Fruit fly (Drosophila melanogaster) whole organism, adult: Measurements from ENCODE around the gene mIF2.

Experiments used
- CG11617 ChIP-seq: fragments of 200-800 bp; sonication (Bioruptor generic); optimal IDR thresholded peaks from 2 replicates; lab custom pipeline; 2017; ENCODE audit warnings: mild to moderate bottlenecking, missing biosample characterization, missing genetic modification reagents, missing genetic modification characterization
- CG12768 ChIP-seq: fragments of 200-800 bp; sonication (Bioruptor generic); optimal IDR thresholded peaks from 2 replicates; lab custom pipeline; 2017; ENCODE audit warnings: missing biosample characterization, missing genetic modification characterization, mild to moderate bottlenecking, moderate library complexity, missing genetic modification reagents
- CG14711 ChIP-seq: fragments of 200-800 bp; sonication (Bioruptor generic); optimal IDR thresholded peaks from 2 replicates; lab custom pipeline; 2018; ENCODE audit warnings: missing biosample characterization, mild to moderate bottlenecking, missing genetic modification characterization, moderate library complexity
- CG1620 ChIP-seq: fragments of 200-800 bp; sonication (Bioruptor generic); optimal IDR thresholded peaks from 2 replicates; lab custom pipeline; 2016; ENCODE audit warnings: missing biosample characterization, missing genetic modification characterization
- CG33017 ChIP-seq: fragments of 200-800 bp; sonication (Bioruptor generic); optimal IDR thresholded peaks from 2 replicates; lab custom pipeline; 2018; ENCODE audit warnings: missing biosample characterization, mild to moderate bottlenecking, missing genetic modification characterization, moderate library complexity
- CG5204 ChIP-seq: fragments of 200-800 bp; sonication (Bioruptor generic); optimal IDR thresholded peaks from 2 replicates; lab custom pipeline; 2016; ENCODE audit warnings: missing biosample characterization, missing genetic modification characterization
- CG7045 ChIP-seq: fragments of 200-800 bp; sonication (Bioruptor generic); optimal IDR thresholded peaks from 2 replicates; lab custom pipeline; 2017; ENCODE audit warnings: missing biosample characterization, mild to moderate bottlenecking, missing genetic modification characterization
- CG7101 ChIP-seq: fragments of 200-800 bp; sonication (Bioruptor generic); optimal IDR thresholded peaks from 2 replicates; lab custom pipeline; 2018; ENCODE audit warnings: missing biosample characterization, mild to moderate bottlenecking, missing genetic modification characterization, moderate library complexity
- Clk ChIP-seq: fragments of 200-800 bp; sonication (Bioruptor generic); optimal IDR thresholded peaks from 2 replicates; lab custom pipeline; 2017; ENCODE audit warnings: missing biosample characterization, missing genetic modification characterization
- Crg-1 ChIP-seq: fragments of 200-800 bp; sonication (Bioruptor generic); optimal IDR thresholded peaks from 2 replicates; lab custom pipeline; 2016; ENCODE audit warnings: missing biosample characterization, missing genetic modification characterization
- Hr96 ChIP-seq: fragments of 200-800 bp; sonication (Bioruptor generic); optimal IDR thresholded peaks from 2 replicates; lab custom pipeline; 2016; ENCODE audit warnings: missing biosample characterization, missing genetic modification characterization
- Mnt ChIP-seq: fragments of 200-800 bp; sonication (Bioruptor generic); optimal IDR thresholded peaks from 2 replicates; lab custom pipeline; 2016; ENCODE audit warnings: missing biosample characterization, mild to moderate bottlenecking, missing genetic modification characterization
- bab1 ChIP-seq: fragments of 200-800 bp; sonication (Bioruptor generic); optimal IDR thresholded peaks from 3 replicates; lab custom pipeline; 2019; ENCODE audit warnings: missing biosample characterization, mild to moderate bottlenecking, missing genetic modification characterization, moderate library complexity
- cic ChIP-seq: fragments of 200-800 bp; sonication (Bioruptor generic); optimal IDR thresholded peaks from 2 replicates; lab custom pipeline; 2017; ENCODE audit warnings: missing biosample characterization, mild to moderate bottlenecking, missing genetic modification characterization, moderate library complexity
- cnc ChIP-seq, 2 experiments: fragments of >200 bp; optimal IDR thresholded peaks; 2 replicates each; lab custom pipeline; 2017
- kay ChIP-seq: fragments of 200-800 bp; sonication (Bioruptor generic); peaks from one replicate; lab custom pipeline; 2016; ENCODE audit warnings: missing biosample characterization, missing genetic modification characterization, borderline replicate concordance
- ovo ChIP-seq: fragments of 200-800 bp; sonication (Bioruptor generic); optimal IDR thresholded peaks from 2 replicates; lab custom pipeline; 2016; ENCODE audit warnings: missing biosample characterization, missing genetic modification characterization
- pad ChIP-seq: fragments of 200-800 bp; sonication (Bioruptor generic); optimal IDR thresholded peaks from 3 replicates; lab custom pipeline; 2017; ENCODE audit warnings: missing biosample characterization, missing genetic modification characterization, mild to moderate bottlenecking, moderate library complexity, missing genetic modification reagents
- tj ChIP-seq: fragments of 200-800 bp; sonication (Bioruptor generic); optimal IDR thresholded peaks from 3 replicates; lab custom pipeline; 2017; ENCODE audit warnings: missing biosample characterization, mild to moderate bottlenecking, missing genetic modification characterization, moderate library complexity
- toe ChIP-seq: fragments of 200-800 bp; sonication (Bioruptor generic); optimal IDR thresholded peaks from 2 replicates; lab custom pipeline; 2016; ENCODE audit warnings: missing biosample characterization, missing genetic modification characterization

The mIF2 gene

dm6 chr3R:28572692-28573643 lies 28.4 kb upstream of the mIF2 start:
- no peak for TF ChIP-seq toe (GFP tag; lab: Kevin White, UChicago)
- no peak for TF ChIP-seq cic (GFP tag; lab: Kevin White, UChicago)
- no peak for TF ChIP-seq tj

- no peak for TF ChIP-seq CG1620 (GFP tag; lab: Kevin White, UChicago)
Measured at dm6 chr3R:28570805-28571204, 26.2 kb upstream of the mIF2 start.

DNA sequence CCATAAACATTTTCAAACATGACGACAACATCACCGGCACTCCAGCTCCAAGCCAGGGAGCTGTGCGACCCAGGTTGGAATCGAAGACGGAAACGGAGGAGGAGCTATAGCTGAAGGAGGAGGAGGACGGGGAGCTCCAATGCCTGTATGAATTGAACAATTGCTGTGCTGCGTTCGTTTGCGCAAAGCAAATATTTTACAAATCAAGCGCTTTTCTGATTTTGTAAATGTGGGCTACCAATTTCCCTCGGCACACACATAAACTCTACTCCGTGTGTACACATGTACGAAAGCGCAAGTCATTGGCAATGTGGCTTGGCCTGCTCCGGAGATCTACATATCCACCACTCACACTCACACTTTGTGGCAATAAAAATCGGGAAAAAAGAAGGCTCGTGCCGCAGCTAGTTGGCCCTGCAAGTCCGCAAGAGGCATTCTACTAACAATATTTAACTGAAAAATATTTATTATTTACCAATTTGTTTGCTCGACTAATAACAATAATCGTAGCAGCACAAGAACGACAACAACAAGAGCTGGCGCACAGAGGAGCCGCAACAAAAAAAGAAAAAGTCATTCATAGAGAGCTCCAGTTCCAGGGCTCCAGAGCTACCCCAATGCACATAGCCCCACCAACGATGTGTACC lies 25.0 kb upstream of the mIF2 start:
- TF ChIP-seq cic (GFP tag; lab: Kevin White, UChicago) (no peak), CG11617 (no peak), ovo (GFP tag; lab: Kevin White, UChicago) (no peak), Mnt (GFP tag; lab: Kevin White, UChicago) (no peak), CG1620 (GFP tag; lab: Kevin White, UChicago) (no peak), CG14711 (tag; lab: Kevin White, UChicago) (no peak), Clk (GFP tag; lab: Kevin White, UChicago) (no peak), Crg-1 (GFP tag; lab: Kevin White, UChicago) (no peak), pad (GFP tag; lab: Kevin White, UChicago) (no peak)

DNA sequence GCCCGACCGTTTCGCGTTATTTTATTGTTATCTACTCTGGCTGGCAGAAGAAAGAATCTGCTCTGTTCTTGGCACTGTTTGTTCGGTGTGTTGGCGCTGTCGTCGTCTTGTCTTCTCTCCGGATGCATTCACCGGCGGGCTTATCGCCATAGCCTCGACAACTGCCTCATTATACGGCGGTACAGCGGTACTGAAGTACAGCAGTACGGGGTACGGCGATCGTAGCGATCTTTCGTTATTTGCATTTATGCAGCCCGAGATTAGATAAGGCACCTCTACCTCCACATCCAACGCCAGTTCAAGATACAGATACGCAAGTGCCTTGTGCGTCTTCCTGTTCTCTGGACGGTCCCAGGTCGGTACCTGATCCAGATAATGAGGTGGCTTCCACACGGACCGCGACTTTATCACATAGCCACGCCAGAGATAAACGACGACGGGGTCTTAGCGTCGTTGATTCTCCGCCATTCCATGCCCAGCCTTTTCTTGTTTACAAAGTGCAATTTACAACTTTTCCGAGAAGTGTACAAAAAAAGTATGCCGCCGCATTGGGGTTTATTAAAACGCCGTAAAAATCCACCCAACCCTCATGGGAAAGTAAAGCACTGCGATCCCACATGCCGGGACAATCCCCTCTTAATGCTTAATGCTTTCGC lies 23.6 kb upstream of the mIF2 start:
- no peak for TF ChIP-seq CG1620 (GFP tag; lab: Kevin White, UChicago)
- peak; percentile 68 for TF ChIP-seq kay
- peak; percentile 40 for TF ChIP-seq cic (GFP tag; lab: Kevin White, UChicago)
- peak; percentile 9 for TF ChIP-seq Hr96 (GFP tag; lab: Kevin White, UChicago)
- no peak for TF ChIP-seq CG33017 (tag; lab: Kevin White, UChicago)
- peak; percentile 15 for TF ChIP-seq CG7045 (GFP tag; lab: Kevin White, UChicago)
- no peak for TF ChIP-seq CG12768 (GFP tag; lab: Kevin White, UChicago)

dm6 chr3R:28563531-28563930 lies 18.9 kb upstream of the mIF2 start:
- TF ChIP-seq toe (GFP tag; lab: Kevin White, UChicago) (no peak), cnc (optimal IDR thresholded peaks at IDR 0.05; lab: Kevin White, UChicago) (no peak), Crg-1 (GFP tag; lab: Kevin White, UChicago) (no peak)

DNA sequence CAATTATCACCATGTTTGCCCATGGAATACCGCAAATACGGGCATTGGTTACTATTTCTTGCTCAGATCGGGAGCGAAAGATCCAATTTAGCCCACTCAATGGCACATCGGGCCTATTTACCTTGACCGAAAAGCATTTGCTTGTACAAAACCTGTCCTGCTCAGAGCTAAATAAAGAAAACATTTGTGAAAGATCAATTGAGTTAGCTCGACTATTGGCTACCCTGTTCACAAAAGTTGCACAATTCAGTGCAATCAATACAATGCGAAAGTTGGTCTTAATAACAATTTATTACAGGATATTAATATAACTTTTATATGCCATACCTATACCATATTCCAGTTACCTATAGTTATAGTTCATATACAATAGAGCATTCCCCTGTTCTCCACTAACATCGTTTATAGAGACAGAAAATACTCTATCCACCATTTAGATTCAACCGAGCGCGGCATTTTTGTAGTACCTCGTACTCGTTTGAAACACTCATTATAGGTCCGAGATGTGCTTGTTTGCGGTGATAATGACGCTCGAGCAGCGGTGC lies 18.1 kb upstream of the mIF2 start:
- no peak for TF ChIP-seq Hr96 (GFP tag; lab: Kevin White, UChicago)
- no peak for TF ChIP-seq toe (GFP tag; lab: Kevin White, UChicago)
- TF ChIP-seq tj = no peak
- no peak for TF ChIP-seq bab1 (GFP tag; lab: Kevin White, UChicago)
- no peak for TF ChIP-seq Clk (GFP tag; lab: Kevin White, UChicago)
- no peak for TF ChIP-seq cic (GFP tag; lab: Kevin White, UChicago)
- TF ChIP-seq CG5204 (GFP tag; lab: Kevin White, UChicago) = no peak
- no peak for TF ChIP-seq kay
- TF ChIP-seq Mnt (GFP tag; lab: Kevin White, UChicago) = no peak
- no peak for TF ChIP-seq CG7101
- no peak for TF ChIP-seq CG7045 (GFP tag; lab: Kevin White, UChicago)
- no peak for TF ChIP-seq CG1620 (GFP tag; lab: Kevin White, UChicago)

- TF ChIP-seq cic (GFP tag; lab: Kevin White, UChicago) (no peak), CG33017 (tag; lab: Kevin White, UChicago) (no peak), Clk (GFP tag; lab: Kevin White, UChicago) (no peak), CG7045 (GFP tag; lab: Kevin White, UChicago) (no peak), CG5204 (GFP tag; lab: Kevin White, UChicago) (no peak), CG14711 (tag; lab: Kevin White, UChicago) (no peak), Crg-1 (GFP tag; lab: Kevin White, UChicago) (no peak), CG12768 (GFP tag; lab: Kevin White, UChicago) (no peak), pad (GFP tag; lab: Kevin White, UChicago) (no peak)
Measured at dm6 chr3R:28561320-28561831, 16.8 kb upstream of the mIF2 start.
